Fruit fly (Drosophila melanogaster): ENCODE data around the gene Polr2H.

Polr2H gene

DNA sequence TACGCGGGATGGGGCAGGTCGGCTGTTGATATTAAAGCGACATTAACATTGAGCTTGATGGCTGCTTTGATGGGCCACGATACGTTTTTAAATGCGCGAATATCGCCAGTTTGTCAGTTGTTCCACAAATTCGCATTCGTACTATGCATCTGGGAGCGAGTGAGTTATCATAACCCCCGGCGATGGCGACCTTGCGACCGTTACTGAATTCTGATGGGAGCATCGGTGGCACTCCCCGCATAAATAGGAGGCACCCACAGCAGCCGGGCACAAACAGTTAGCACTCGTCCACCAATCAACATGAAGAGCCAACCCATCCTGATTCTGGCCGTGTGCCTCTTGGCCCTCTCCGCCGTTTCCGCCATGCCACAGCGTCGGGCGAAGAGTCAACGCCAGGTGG is 28.1 kb downstream of the Polr2H start, which contains the start of gene CG14564:
TSS of gene CG14564 (plus strand) at position 301 of the 400 bp plus-strand sequence.
- TF ChIP-seq Dll (optimal IDR thresholded peaks at IDR 0.05) (no peak), pan (optimal IDR thresholded peaks at IDR 0.05) (no peak), usp (GFP tag; optimal IDR thresholded peaks at IDR 0.05) (no peak), CG8478 (optimal IDR thresholded peaks at IDR 0.05) (no peak)

DNA sequence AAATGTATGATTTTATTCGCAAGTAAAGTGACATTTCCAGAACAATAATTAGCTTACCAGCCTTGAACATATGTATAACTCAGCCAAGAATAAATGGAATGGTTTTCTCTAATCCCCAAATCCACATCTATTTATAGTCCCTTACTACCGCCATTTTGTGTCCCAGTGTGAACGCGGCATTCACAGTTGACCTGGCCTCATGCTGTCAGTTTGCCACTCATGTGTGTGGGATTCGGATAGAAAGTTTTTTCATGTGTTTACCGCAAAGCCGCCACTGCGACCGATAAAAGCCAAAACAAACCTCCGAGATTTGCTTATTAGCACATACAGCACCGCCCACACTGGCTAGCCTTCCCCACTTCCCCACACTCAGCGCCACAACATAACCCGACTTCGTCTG is 37.2 kb downstream of the Polr2H start:
- TF ChIP-seq psq (optimal IDR thresholded peaks at IDR 0.05) (no peak), Dll (optimal IDR thresholded peaks at IDR 0.05) (no peak), CG8478 (optimal IDR thresholded peaks at IDR 0.05) (no peak), pan (optimal IDR thresholded peaks at IDR 0.05) (no peak), EcR (GFP tag; optimal IDR thresholded peaks at IDR 0.05) (no peak), usp (GFP tag; optimal IDR thresholded peaks at IDR 0.05) (no peak)

DNA sequence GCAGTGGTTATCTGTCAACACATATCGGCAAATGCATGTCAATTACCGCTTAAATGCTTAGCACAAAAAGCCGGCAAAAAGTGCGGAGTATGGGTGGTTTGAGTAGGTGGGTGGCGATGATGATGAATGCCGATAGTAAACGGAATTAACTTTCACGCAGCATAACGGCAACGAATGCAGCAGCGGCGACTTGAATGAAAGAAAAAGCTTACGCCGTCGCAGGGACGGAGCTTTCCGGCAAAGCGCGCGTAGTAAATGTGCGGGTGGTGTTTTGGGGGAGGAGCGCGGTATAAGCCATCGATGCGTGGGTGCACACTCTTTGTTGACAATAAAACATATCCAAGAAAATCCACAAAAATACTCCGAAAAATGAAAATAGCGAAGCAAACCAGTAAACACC is 40.8 kb downstream of the Polr2H start, which contains the start of gene CG7370:
TSS of gene CG7370 (plus strand) at position 301 of the 400 bp plus-strand sequence.
- TF ChIP-seq pan (optimal IDR thresholded peaks at IDR 0.05), result no peak

DNA sequence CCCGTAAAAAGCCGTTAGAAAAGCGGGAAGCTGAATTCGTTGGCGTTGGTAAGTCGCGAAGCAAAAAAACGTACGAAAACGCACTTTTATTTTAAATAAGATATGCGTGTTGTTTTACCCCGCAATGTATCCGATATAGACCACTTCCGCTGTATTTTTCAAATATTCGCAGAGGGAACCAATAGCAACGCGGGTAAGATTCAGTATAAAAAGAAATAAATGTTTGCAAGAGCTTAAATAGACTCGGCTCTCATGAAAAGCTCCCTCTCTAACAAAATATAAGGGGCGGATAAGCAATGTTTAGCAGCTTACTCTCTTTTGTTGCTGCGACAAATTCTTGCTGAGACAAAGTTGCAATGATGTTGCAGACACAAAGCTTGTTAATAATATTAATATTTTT is 41.6 kb downstream of the Polr2H start, which contains the start of gene Syn1:
TSS of gene Syn1 (minus strand) at position 207 of the 400 bp plus-strand sequence.
- TF ChIP-seq pan (optimal IDR thresholded peaks at IDR 0.05) (no peak), psq (optimal IDR thresholded peaks at IDR 0.05) (no peak), Dll (optimal IDR thresholded peaks at IDR 0.05) (no peak), CG8478 (optimal IDR thresholded peaks at IDR 0.05) (no peak), EcR (GFP tag; optimal IDR thresholded peaks at IDR 0.05) (no peak), usp (GFP tag; optimal IDR thresholded peaks at IDR 0.05) (no peak)

DNA sequence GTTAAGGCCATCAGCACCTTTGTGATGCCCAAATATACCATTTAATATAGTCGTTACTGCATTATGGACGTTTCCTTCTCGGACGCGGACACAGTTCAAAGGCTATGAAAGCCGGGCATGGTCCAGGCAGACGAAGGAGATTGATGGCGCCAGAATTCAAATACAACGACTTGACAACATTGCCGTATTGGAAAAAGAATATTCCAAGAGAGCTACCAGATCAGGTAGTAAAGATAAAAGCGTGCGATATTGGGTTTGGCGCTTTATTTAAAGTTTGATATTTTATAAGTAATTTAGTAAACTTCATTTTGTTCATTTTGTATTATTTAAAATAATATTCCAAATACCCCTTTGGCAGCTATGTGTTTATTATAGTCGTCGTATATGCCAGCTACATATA is 45.1 kb downstream of the Polr2H start:
- TF ChIP-seq psq (optimal IDR thresholded peaks at IDR 0.05) (no peak), Dll (optimal IDR thresholded peaks at IDR 0.05) (no peak), CG8478 (optimal IDR thresholded peaks at IDR 0.05) (no peak), usp (GFP tag; optimal IDR thresholded peaks at IDR 0.05) (no peak), EcR (GFP tag; optimal IDR thresholded peaks at IDR 0.05) (no peak), pan (optimal IDR thresholded peaks at IDR 0.05) (no peak)

Data from whole organism.